Fruit fly (Drosophila melanogaster): Measurements from ENCODE around the gene CG11417.

The CG11417 gene

DNA sequence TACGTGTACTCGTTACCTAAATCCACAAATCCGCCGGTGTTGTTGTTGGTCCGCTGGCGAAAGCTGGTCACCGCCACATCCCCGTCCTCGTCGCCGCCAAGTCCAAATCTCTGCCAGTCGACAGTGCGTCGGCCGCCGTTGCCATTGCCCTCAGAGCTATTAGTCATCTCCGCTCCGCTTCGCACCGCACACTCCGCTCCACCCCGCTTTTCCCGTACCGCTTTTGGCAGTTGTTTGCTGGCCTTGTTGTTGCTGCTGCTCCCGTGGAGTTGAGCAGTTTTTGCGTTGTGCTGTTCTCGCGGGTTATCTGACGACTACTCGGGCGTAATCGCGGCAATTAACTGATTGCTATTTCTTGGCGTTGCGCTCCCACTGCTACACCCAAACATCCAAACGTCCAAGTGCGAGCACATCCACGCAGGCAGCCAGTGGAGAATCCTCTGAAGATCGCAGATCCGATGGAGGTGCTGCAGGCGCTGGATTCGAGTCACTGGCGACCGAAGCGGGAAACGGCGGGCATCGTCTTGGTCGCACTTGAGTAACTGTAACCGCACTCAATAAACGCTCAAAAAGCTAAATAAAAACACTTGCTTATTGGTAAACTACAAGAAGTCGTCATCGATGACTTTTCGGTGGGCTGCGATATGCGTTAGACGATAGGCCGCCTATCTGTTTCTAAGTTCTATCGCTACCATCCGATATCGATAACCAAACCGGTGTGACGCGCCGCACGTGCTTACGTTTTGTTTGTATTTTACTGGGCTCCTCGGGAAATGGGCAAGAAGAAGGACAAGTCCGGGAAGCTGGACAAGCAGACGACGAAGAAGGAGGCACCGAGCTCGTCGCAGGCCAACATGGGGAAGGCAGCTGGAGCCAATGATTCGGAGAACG lies at the start of gene CG11417, which contains the start of gene CG12773 (continued):
- no peak for TF ChIP-seq HLH3B (GFP tag; IDR thresholded peaks at IDR 0.05)
- peak; percentile 90 for TF ChIP-seq CG7963 (GFP tag; IDR thresholded peaks at IDR 0.05; ENCODE audit: partially characterized antibody)
- TF ChIP-seq CG18599 (GFP tag; optimal IDR thresholded peaks at IDR 0.05): no peak
- TF ChIP-seq Dip3 (GFP tag; optimal IDR thresholded peaks at IDR 0.05): no peak
- TF ChIP-seq hb (GFP tag; IDR thresholded peaks at IDR 0.05; ENCODE audit: partially characterized antibody): peak; percentile 91
- no peak for TF ChIP-seq Lim3 (GFP tag; IDR thresholded peaks at IDR 0.05)
- no peak for TF ChIP-seq CG4282 (GFP tag; optimal IDR thresholded peaks at IDR 0.05)
- TF ChIP-seq pzg (GFP tag; optimal IDR thresholded peaks at IDR 0.05): peak; percentile 39
- TF ChIP-seq Dip2 (GFP tag; IDR thresholded peaks at IDR 0.05): no peak
- no peak for TF ChIP-seq pita (GFP tag; optimal IDR thresholded peaks at IDR 0.05)
- TF ChIP-seq wdn (GFP tag; IDR thresholded peaks at IDR 0.05): no peak
- no peak for TF ChIP-seq Ravus (GFP tag; IDR thresholded peaks at IDR 0.05)
- peak; percentile 20 for TF ChIP-seq CTCF (GFP tag; optimal IDR thresholded peaks at IDR 0.05)
- no peak for TF ChIP-seq Dek (tag; optimal IDR thresholded peaks at IDR 0.05)
- TF ChIP-seq sens-2 (GFP tag; IDR thresholded peaks at IDR 0.05): no peak
- TF ChIP-seq tio (GFP tag; optimal IDR thresholded peaks at IDR 0.05): no peak
- TF ChIP-seq CG16863 (GFP tag; optimal IDR thresholded peaks at IDR 0.05): no peak
- no peak for TF ChIP-seq sisA (GFP tag; IDR thresholded peaks at IDR 0.05)
- TF ChIP-seq CG42726 (GFP tag; IDR thresholded peaks at IDR 0.05; ENCODE audit: partially characterized antibody): peak; percentile 58; the same call in 1 of the 2 replicates
- TF ChIP-seq exex (tag; optimal IDR thresholded peaks at IDR 0.05): peak; percentile 93
- TF ChIP-seq chinmo (GFP tag; IDR thresholded peaks at IDR 0.05; ENCODE audit: partially characterized antibody): peak; percentile 94; the same call in 3 of the 4 replicates
- peak; percentile 95 for TF ChIP-seq ato (GFP tag; IDR thresholded peaks at IDR 0.05; ENCODE audit: partially characterized antibody)
- TF ChIP-seq sc (optimal IDR thresholded peaks at IDR 0.05): no peak
- TF ChIP-seq sc (GFP tag; optimal IDR thresholded peaks at IDR 0.05): no peak
- TF ChIP-seq CG6175 (GFP tag; IDR thresholded peaks at IDR 0.05): no peak
- TF ChIP-seq CG30020 (tag; optimal IDR thresholded peaks at IDR 0.05): no peak
- no peak for TF ChIP-seq Antp (GFP tag; optimal IDR thresholded peaks at IDR 0.05)
- TF ChIP-seq CG10543 (GFP tag; optimal IDR thresholded peaks at IDR 0.05): peak; percentile 1
- TF ChIP-seq Ets97D (GFP tag; optimal IDR thresholded peaks at IDR 0.05): no peak
- no peak for TF ChIP-seq HHEX (GFP tag; optimal IDR thresholded peaks at IDR 0.05)
- peak; percentile 46 for TF ChIP-seq stwl (tag; optimal IDR thresholded peaks at IDR 0.05)
- no peak for TF ChIP-seq CG14667 (GFP tag; IDR thresholded peaks at IDR 0.05)
- peak; percentile 16 for TF ChIP-seq CG4617 (GFP tag; optimal IDR thresholded peaks at IDR 0.05; ENCODE audit: borderline replicate concordance)
- TF ChIP-seq dysf (GFP tag; IDR thresholded peaks at IDR 0.05): no peak
- TF ChIP-seq CG7556 (GFP tag; optimal IDR thresholded peaks at IDR 0.05): no peak
- TF ChIP-seq ara (GFP tag; IDR thresholded peaks at IDR 0.05): no peak
- no peak for TF ChIP-seq CG4424 (GFP tag; optimal IDR thresholded peaks at IDR 0.05)
- no peak for TF ChIP-seq dati (GFP tag; IDR thresholded peaks at IDR 0.05)
- TF ChIP-seq CG31441 (GFP tag; IDR thresholded peaks at IDR 0.05): no peak
- TF ChIP-seq D19B (GFP tag; optimal IDR thresholded peaks at IDR 0.05): no peak
- no peak for TF ChIP-seq zen (tag; optimal IDR thresholded peaks at IDR 0.05)
- no peak for TF ChIP-seq CG12071 (GFP tag; optimal IDR thresholded peaks at IDR 0.05)
- TF ChIP-seq CG14014 (GFP tag; IDR thresholded peaks at IDR 0.05): no peak
- no peak for TF ChIP-seq CG9215 (GFP tag; IDR thresholded peaks at IDR 0.05)
- TF ChIP-seq pum (GFP tag; optimal IDR thresholded peaks at IDR 0.05): no peak
- TF ChIP-seq maf-S (GFP tag; optimal IDR thresholded peaks at IDR 0.05): no peak
- peak; percentile 91 for TF ChIP-seq mld (GFP tag; IDR thresholded peaks at IDR 0.05; ENCODE audit: partially characterized antibody)
- TF ChIP-seq cwo (GFP tag; optimal IDR thresholded peaks at IDR 0.05): peak; percentile 92
- peak; percentile 63 for TF ChIP-seq Med (GFP tag)
- TF ChIP-seq HLH4C (GFP tag; IDR thresholded peaks at IDR 0.05; ENCODE audit: partially characterized antibody): peak; percentile 93
